Worm (Caenorhabditis elegans): ENCODE results near the gene dhhc-4.

- TF ChIP-seq nhr-28 (tag; optimal IDR thresholded peaks at IDR 0.05) (no peak), unc-120 (tag; optimal IDR thresholded peaks at IDR 0.05; ENCODE audit: poor library complexity, severe bottlenecking) (no peak), bed-3 (GFP tag; optimal IDR thresholded peaks at IDR 0.05) (no peak)
Observed at ce11 chrIII:9817894-9818293, 49.7 kb downstream of the dhhc-4 start.
